Fruit fly (Drosophila melanogaster) S2 (cell line): ENCODE data around the gene CG12439.
A peak's percentile ranks its signal among the peaks of the same experiment; 100 is the strongest.

Experiments used
- CG8478 ChIP-seq: fragments of >200 bp; optimal IDR thresholded peaks from 2 replicates; lab custom pipeline; 2018
- CTCF ChIP-seq, 2 experiments: fragments of >200 bp; optimal IDR thresholded peaks; 2 replicates each; lab custom pipeline; 2018

The CG12439 gene

DNA sequence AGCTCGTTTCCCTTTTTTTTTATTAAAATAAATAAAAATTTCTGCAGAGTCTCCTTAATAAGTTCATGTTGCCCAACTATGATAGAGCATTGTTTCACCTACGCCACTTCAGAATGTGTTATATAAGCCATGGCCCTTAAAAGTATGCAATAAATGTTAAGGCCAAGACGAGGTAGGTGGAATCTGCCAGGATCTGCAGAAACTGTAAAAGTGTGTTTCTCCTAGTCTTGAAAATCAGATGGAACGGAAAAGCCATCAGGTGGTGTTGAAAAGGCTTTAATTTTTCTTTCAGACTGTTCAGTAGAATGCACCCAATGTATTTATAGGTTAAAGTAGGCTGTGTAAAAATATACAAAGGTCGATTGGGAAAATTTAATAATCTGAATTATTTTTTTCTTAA lies at the start of gene CG12439:
Gene CG12439, plus strand, starts transcription at position 301 of the 400 bp plus-strand sequence.
- TF ChIP-seq CG8478 (lab: Kevin White, UChicago) (no peak), CTCF (optimal IDR thresholded peaks at IDR 0.05; lab: Kevin White, UChicago) (no peak)

dm6 chr2L:9031736-9032135 lies 45.2 kb upstream of the CG12439 start, which contains the start of gene CG9582:
Gene CG9582, minus strand, starts transcription at chr2L:9031836.
- TF ChIP-seq CG8478 (lab: Kevin White, UChicago), result no peak
- no peak for TF ChIP-seq CTCF (optimal IDR thresholded peaks at IDR 0.05; lab: Kevin White, UChicago)

dm6 chr2L:9067124-9067523 lies 9.8 kb upstream of the CG12439 start:
- TF ChIP-seq CG8478 (lab: Kevin White, UChicago) (no peak), CTCF (optimal IDR thresholded peaks at IDR 0.05; lab: Kevin White, UChicago) (peak; percentile 57 to 60)

DNA sequence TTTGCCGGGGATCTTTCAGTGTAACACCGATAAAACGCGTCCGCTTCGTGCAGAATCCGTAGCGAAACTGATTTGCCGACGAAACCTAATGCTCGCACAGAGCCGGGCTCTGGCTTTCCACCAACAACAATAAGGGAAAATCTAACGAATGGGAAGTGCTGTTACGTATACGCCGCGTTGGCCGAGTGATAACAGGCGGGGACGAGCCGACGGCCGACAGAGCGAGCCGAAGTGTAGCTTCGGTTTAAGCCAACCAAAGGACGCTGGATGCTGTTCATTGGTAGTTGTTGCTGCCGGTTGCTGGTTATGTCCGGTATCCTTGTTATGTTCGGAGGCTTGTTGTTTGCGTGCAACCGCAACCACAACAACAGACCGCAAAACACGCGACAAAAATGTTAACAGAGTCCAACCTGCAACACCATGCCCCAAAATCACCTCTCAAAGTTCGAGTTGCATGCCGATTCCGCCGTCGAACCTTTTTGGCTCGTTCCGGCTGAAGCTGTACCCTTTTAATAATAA lies 5.8 kb upstream of the CG12439 start, which contains the start of gene DIP-zeta:
Gene DIP-zeta, minus strand, starts transcription at position 71 of the 519 bp plus-strand sequence.
- TF ChIP-seq CG8478 (lab: Kevin White, UChicago) (no peak), CTCF (optimal IDR thresholded peaks at IDR 0.05; lab: Kevin White, UChicago) (no peak)

DNA sequence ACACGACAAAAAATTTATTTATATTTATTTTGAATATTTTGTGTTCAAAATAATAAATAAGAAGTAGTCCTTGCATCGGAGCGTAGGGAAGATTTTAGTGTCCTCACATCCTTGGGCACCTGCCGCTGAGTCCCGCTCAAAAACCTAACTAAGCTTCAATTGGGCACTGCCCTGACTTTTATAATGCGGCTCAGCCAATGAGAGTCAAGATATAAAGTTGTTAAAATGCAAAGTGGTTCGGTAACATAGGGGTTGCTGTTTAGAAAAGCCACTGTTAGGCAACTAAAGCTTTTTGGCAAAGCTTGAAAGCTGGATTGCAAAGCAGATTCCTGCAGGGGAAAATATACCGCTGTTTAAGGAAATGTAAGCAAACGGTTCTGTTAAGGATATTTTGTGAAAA lies 5.8 kb downstream of the CG12439 start:
- TF ChIP-seq CG8478 (lab: Kevin White, UChicago) (no peak), CTCF (optimal IDR thresholded peaks at IDR 0.05; lab: Kevin White, UChicago) (no peak)

dm6 chr2L:9083807-9084206 lies 6.9 kb downstream of the CG12439 start, which contains the start of gene Toll-4:
Gene Toll-4, plus strand, starts transcription at chr2L:9084107.
- TF ChIP-seq CTCF (optimal IDR thresholded peaks at IDR 0.05; lab: Kevin White, UChicago) (no peak), CG8478 (lab: Kevin White, UChicago) (no peak)

DNA sequence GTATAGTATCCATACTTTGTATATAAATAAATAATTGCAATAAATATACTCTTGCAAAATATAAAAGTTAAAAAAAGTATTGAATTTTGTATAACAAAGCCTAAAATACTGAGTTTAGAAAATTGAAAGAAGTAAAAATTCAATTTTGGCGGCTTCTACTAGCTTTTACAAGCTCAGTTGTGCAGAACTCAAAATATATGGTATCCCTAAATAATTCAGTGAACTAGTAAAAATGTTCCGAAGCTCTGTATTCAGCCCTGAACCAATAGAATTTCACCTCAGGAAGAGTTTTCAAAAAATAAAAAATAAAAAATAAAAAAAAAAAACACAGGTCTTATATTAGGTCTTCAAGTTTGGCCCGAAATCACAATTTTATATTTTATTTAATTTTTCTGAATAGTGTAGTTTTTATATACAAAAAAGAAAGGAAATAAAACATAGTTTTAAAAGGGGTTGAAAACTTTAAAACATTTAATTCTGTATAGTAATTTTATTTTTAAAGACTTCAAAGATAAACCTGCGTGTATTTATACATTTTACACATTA lies 12.7 kb downstream of the CG12439 start:
- no peak for TF ChIP-seq CTCF (optimal IDR thresholded peaks at IDR 0.05; lab: Kevin White, UChicago)
- TF ChIP-seq CG8478 (lab: Kevin White, UChicago), result no peak

- TF ChIP-seq CTCF (optimal IDR thresholded peaks at IDR 0.05; lab: Kevin White, UChicago) (no peak), CG8478 (lab: Kevin White, UChicago) (no peak)
These were observed 20.3 kb downstream of the CG12439 start, which contains the start of gene CG31609 for dm6 chr2L:9097263-9097662. Gene CG31609, plus strand, starts transcription at chr2L:9097563.

- TF ChIP-seq CG8478 (lab: Kevin White, UChicago) (no peak), CTCF (optimal IDR thresholded peaks at IDR 0.05; lab: Kevin White, UChicago) (no peak)
These were observed 34.6 kb downstream of the CG12439 start, which contains the start of gene Or30a for dm6 chr2L:9111514-9111913. Gene Or30a, plus strand, starts transcription at chr2L:9111814.

DNA sequence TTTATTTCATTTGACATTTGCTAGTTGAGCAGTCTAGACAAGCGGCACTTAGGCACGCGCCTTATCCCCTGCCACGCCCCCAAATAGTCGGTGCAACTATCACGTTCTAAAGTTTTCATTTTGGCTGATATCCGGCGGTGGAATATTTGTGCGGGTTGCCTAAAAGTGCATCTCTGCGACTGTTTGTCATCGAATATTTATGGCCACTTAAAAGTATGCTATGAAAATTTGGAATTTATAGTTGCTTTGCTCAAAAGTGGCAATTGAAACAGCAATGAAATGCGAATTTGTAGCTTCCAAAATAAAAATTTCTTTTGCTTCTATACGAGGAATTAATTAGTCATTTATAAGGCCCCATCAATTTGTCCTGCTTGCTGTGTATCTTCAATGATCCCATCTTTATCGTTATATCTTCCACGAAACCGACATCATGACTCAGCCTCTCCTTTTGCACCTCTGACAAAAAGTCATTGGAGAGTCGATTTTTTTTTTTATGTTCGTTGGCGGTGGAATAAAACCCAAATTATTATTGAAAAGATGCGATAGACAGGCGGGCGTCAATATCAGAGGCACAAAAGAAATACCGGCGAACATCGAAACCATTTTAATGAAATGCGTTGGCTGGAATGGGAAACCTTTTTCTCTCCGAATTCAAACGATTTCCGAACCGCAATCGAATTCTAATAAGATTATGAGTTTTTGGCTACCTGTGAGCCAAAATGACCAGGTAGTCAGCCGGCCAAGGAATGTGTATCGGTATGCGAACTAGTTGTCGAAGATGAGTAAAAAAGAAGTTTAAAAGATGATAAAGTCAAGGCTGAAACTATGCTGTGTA lies 43.8 kb downstream of the CG12439 start:
- TF ChIP-seq CTCF (optimal IDR thresholded peaks at IDR 0.05; lab: Kevin White, UChicago), result no peak
- no peak for TF ChIP-seq CG8478 (lab: Kevin White, UChicago)

DNA sequence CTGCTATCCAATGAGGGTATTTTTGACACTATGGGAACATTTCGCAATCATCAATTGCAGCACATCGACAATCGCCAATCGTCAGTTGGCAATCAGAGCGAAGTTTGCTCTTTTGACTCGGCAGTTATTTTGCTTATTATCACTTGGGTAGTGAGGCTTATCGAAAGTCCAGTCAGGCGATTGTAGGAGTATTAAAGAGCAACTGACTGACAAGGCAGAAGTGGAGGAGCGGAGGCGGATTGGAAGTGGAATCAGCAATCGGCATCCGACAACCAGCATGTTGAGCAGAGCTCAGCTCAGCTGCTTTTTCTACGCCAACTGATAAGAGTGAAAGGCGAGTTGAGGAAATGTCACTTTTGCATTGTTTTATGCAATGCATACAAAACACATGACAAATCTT lies 45.5 kb downstream of the CG12439 start:
- TF ChIP-seq CG8478 (lab: Kevin White, UChicago), result no peak
- TF ChIP-seq CTCF (optimal IDR thresholded peaks at IDR 0.05; lab: Kevin White, UChicago), result no peak

- TF ChIP-seq CG8478 (lab: Kevin White, UChicago), result no peak
- TF ChIP-seq CTCF (optimal IDR thresholded peaks at IDR 0.05; lab: Kevin White, UChicago), result no peak
These were observed 46.8 kb downstream of the CG12439 start for dm6 chr2L:9123707-9124106.

dm6 chr2L:9124448-9124847 lies 47.5 kb downstream of the CG12439 start:
- TF ChIP-seq CG8478 (lab: Kevin White, UChicago) (no peak), CTCF (optimal IDR thresholded peaks at IDR 0.05; lab: Kevin White, UChicago) (no peak)

- TF ChIP-seq CTCF (optimal IDR thresholded peaks at IDR 0.05; lab: Kevin White, UChicago), result no peak
- no peak for TF ChIP-seq CG8478 (lab: Kevin White, UChicago)
These were observed 48.6 kb downstream of the CG12439 start, which contains the start of gene CG32982 for dm6 chr2L:9125418-9125928. Gene CG32982, plus strand, starts transcription at chr2L:9125737.
